Worm (Caenorhabditis elegans) whole organism, L4 larva: ENCODE data around the gene col-146.

Experiments used
- F26F4.8 ChIP-seq: fragments of 200-800 bp; sonication (Bioruptor generic); conservative IDR thresholded peaks from 2 replicates; pipeline ENCODE4 v1.3.6; 2022; ENCODE audit warnings: missing genetic modification characterization, missing compliant biosample characterization
- T20F7.1 ChIP-seq: fragments of 200-800 bp; sonication (Bioruptor generic); optimal IDR thresholded peaks from 2 replicates; lab custom pipeline; 2018; ENCODE audit warnings: mild to moderate bottlenecking, missing genetic modification characterization, missing compliant biosample characterization
- T26A8.4 ChIP-seq: fragments of 200-800 bp; sonication (Bioruptor generic); IDR thresholded peaks from 2 replicates; pipeline ENCODE4 v1.3.6; 2022; ENCODE audit warnings: missing genetic modification characterization, missing compliant biosample characterization
- Y105C5A.15 ChIP-seq: fragments of 200-800 bp; sonication (Bioruptor generic); IDR thresholded peaks from 2 replicates; pipeline ENCODE4 v1.3.6; 2022; ENCODE audit warnings: missing genetic modification characterization, missing compliant biosample characterization
- ZK337.2 ChIP-seq: fragments of 200-800 bp; sonication (Bioruptor generic); IDR thresholded peaks from 2 replicates; pipeline ENCODE4 v1.3.6; 2022; ENCODE audit warnings: missing genetic modification reagents, missing genetic modification characterization, missing compliant biosample characterization
- ZK546.5 ChIP-seq, 2 experiments: sonication (generic microtip); optimal IDR thresholded peaks; 2 replicates each; lab custom pipeline; 2017; ENCODE audit warnings: missing biosample characterization in 2 of 2, missing genetic modification characterization in 2 of 2
- aly-2 ChIP-seq: sonication (generic microtip); optimal IDR thresholded peaks from 2 replicates; lab custom pipeline; 2018; ENCODE audit warnings: missing biosample characterization, missing genetic modification characterization
- ceh-28 ChIP-seq: fragments of 150-350 bp; optimal IDR thresholded peaks from 2 replicates; lab custom pipeline; 2014; ENCODE audit warnings: missing biosample characterization, missing genetic modification reagents, missing genetic modification characterization
- ceh-44 ChIP-seq: fragments of 200-800 bp; sonication (Bioruptor generic); IDR thresholded peaks from 2 replicates; pipeline ENCODE4 v1.3.6; 2022; ENCODE audit warnings: missing genetic modification reagents, missing genetic modification characterization, missing compliant biosample characterization
- ces-1 ChIP-seq: fragments of 150-350 bp; sonication (generic microtip); optimal IDR thresholded peaks from 4 replicates; lab custom pipeline; 2014; ENCODE audit warnings: missing biosample characterization, missing genetic modification reagents, missing genetic modification characterization
- dmd-6 ChIP-seq: fragments of 200-800 bp; sonication (Bioruptor generic); IDR thresholded peaks from 2 replicates; pipeline ENCODE4 v1.3.6; 2022; ENCODE audit warnings: missing genetic modification reagents, missing genetic modification characterization, missing compliant biosample characterization
- dmd-8 ChIP-seq: fragments of 200-800 bp; sonication (Bioruptor generic); IDR thresholded peaks from 2 replicates; pipeline ENCODE4 v1.3.6; 2022; ENCODE audit warnings: missing genetic modification characterization, missing compliant biosample characterization
- dve-1 ChIP-seq: sonication (generic microtip); optimal IDR thresholded peaks from 2 replicates; lab custom pipeline; 2017; ENCODE audit warnings: antibody characterized with exemption, mild to moderate bottlenecking, missing genetic modification characterization, missing compliant biosample characterization; ENCODE audit not compliant: insufficient read depth
- egl-43 ChIP-seq: fragments of 200-800 bp; sonication (Bioruptor generic); IDR thresholded peaks from 2 replicates; pipeline ENCODE4 v1.3.6; 2022; ENCODE audit warnings: missing genetic modification reagents, missing genetic modification characterization, missing compliant biosample characterization
- hif-1 ChIP-seq, 2 experiments: sonication (generic microtip); optimal IDR thresholded peaks; 2 replicates each; lab custom pipeline; 2016 to 2017; ENCODE audit warnings: missing compliant biosample characterization in 2 of 2, missing genetic modification characterization in 2 of 2, missing genetic modification reagents in 2 of 2, missing genotype in 2 of 2, mild to moderate bottlenecking in 1 of 2
- jun-1 ChIP-seq: fragments of 150-350 bp; optimal IDR thresholded peaks from 2 replicates; lab custom pipeline; 2014; ENCODE audit warnings: missing biosample characterization, missing genetic modification reagents, missing genetic modification characterization
- lin-1 ChIP-seq: fragments of 200-800 bp; sonication (Bioruptor generic); IDR thresholded peaks from 2 replicates; pipeline ENCODE4 v1.3.6; 2022; ENCODE audit warnings: missing genetic modification reagents, missing genetic modification characterization, missing compliant biosample characterization
- lin-13 ChIP-seq: fragments of 150-350 bp; optimal IDR thresholded peaks from 2 replicates; lab custom pipeline; 2014; ENCODE audit warnings: missing biosample characterization, missing genetic modification reagents, missing genetic modification characterization
- lin-39 ChIP-seq: fragments of 150-350 bp; optimal IDR thresholded peaks from 2 replicates; lab custom pipeline; 2014; ENCODE audit warnings: missing biosample characterization, missing genetic modification reagents, missing genetic modification characterization
- mdl-1 ChIP-seq, 2 experiments: fragments of 150-350 bp in 1 of 2; sonication (generic microtip) in 1 of 2; optimal IDR thresholded peaks; 2 replicates each; lab custom pipeline; 2014 to 2017; ENCODE audit warnings: missing biosample characterization in 2 of 2, missing genetic modification characterization in 2 of 2
- mdt-29 ChIP-seq: fragments of 200-800 bp; sonication (Bioruptor generic); IDR thresholded peaks from 2 replicates; pipeline ENCODE4 v1.3.6; 2022; ENCODE audit warnings: missing genetic modification reagents, missing genetic modification characterization, missing compliant biosample characterization
- mep-1 ChIP-seq: fragments of 150-350 bp; sonication (generic microtip); optimal IDR thresholded peaks from 3 replicates; lab custom pipeline; 2014; ENCODE audit warnings: missing biosample characterization, missing genetic modification characterization
- mes-2 ChIP-seq: sonication (generic microtip); optimal IDR thresholded peaks from 2 replicates; lab custom pipeline; 2016; ENCODE audit warnings: missing genotype, mild to moderate bottlenecking, missing genetic modification characterization, missing compliant biosample characterization; ENCODE audit not compliant: poor library complexity, severe bottlenecking
- mxl-2 ChIP-seq: fragments of 200-800 bp; sonication (Bioruptor generic); conservative IDR thresholded peaks from 2 replicates; pipeline ENCODE4 v1.3.6; 2022; ENCODE audit warnings: missing genetic modification reagents, missing genetic modification characterization, missing compliant biosample characterization
- nhr-111 ChIP-seq: fragments of 200-800 bp; sonication (Bioruptor generic); optimal IDR thresholded peaks from 2 replicates; lab custom pipeline; 2018; ENCODE audit warnings: mild to moderate bottlenecking, missing genetic modification characterization, missing compliant biosample characterization
- nhr-41 ChIP-seq: fragments of 200-800 bp; sonication (Bioruptor generic); IDR thresholded peaks from 2 replicates; pipeline ENCODE4 v1.3.6; 2022; ENCODE audit warnings: missing genetic modification reagents, missing genetic modification characterization, missing compliant biosample characterization
- nhr-42 ChIP-seq: fragments of 200-800 bp; sonication (Bioruptor generic); IDR thresholded peaks from 2 replicates; pipeline ENCODE4 v1.3.6; 2022; ENCODE audit warnings: missing genetic modification characterization, missing compliant biosample characterization
- nhr-48 ChIP-seq: sonication (generic microtip); optimal IDR thresholded peaks from 2 replicates; lab custom pipeline; 2016; ENCODE audit warnings: mild to moderate bottlenecking, missing genetic modification characterization, missing compliant biosample characterization
- pqm-1 ChIP-seq: sonication (generic microtip); optimal IDR thresholded peaks from 2 replicates; lab custom pipeline; 2017; ENCODE audit warnings: missing biosample characterization, missing genetic modification characterization
- rbr-2 ChIP-seq: sonication (generic microtip); optimal IDR thresholded peaks from 2 replicates; lab custom pipeline; 2016; ENCODE audit warnings: missing genotype, missing genetic modification characterization, missing compliant biosample characterization
- sdz-12 ChIP-seq: fragments of 200-800 bp; sonication (Bioruptor generic); optimal IDR thresholded peaks from 2 replicates; lab custom pipeline; 2018; ENCODE audit warnings: mild to moderate bottlenecking, missing genetic modification characterization, missing compliant biosample characterization
- set-16 ChIP-seq: fragments of 200-800 bp; sonication (Bioruptor generic); IDR thresholded peaks from 2 replicates; pipeline ENCODE4 v1.3.6; 2022; ENCODE audit warnings: missing genetic modification reagents, missing genetic modification characterization, missing compliant biosample characterization
- skn-1 ChIP-seq: fragments of 150-350 bp; optimal IDR thresholded peaks from 2 replicates; lab custom pipeline; 2014; ENCODE audit warnings: missing biosample characterization, missing genetic modification characterization
- snpc-4 ChIP-seq: fragments of 150-350 bp; optimal IDR thresholded peaks from 2 replicates; lab custom pipeline; 2014; ENCODE audit warnings: missing biosample characterization, missing genetic modification characterization
- spr-1 ChIP-seq: sonication (generic microtip); optimal IDR thresholded peaks from 2 replicates; lab custom pipeline; 2016; ENCODE audit warnings: mild to moderate bottlenecking, missing genetic modification characterization, missing compliant biosample characterization
- spr-3 ChIP-seq: fragments of 200-800 bp; sonication (Bioruptor generic); optimal IDR thresholded peaks from 2 replicates; lab custom pipeline; 2018; ENCODE audit warnings: mild to moderate bottlenecking, missing genetic modification characterization, missing compliant biosample characterization
- tag-97 ChIP-seq: fragments of 200-800 bp; sonication (Bioruptor generic); IDR thresholded peaks from 2 replicates; pipeline ENCODE4 v1.3.6; 2022; ENCODE audit warnings: missing genetic modification characterization, missing compliant biosample characterization
- unc-130 ChIP-seq: sonication (generic microtip); optimal IDR thresholded peaks from 2 replicates; lab custom pipeline; 2016; ENCODE audit warnings: missing genetic modification reagents, missing genetic modification characterization, missing compliant biosample characterization
- unc-62 ChIP-seq, 3 experiments: fragments of 150-350 bp in 1 of 3; sonication (generic microtip); optimal IDR thresholded peaks in 2 of 3; peaks in 1 of 3; 1 replicate in 1 of 3; 2 replicates in 2 of 3; lab custom pipeline; 2014 to 2017; ENCODE audit warnings: missing biosample characterization in 3 of 3, missing genetic modification characterization in 3 of 3, missing genetic modification reagents in 3 of 3, missing genotype in 1 of 3
- vab-7 ChIP-seq: fragments of 200-800 bp; sonication (Bioruptor generic); IDR thresholded peaks from 2 replicates; pipeline ENCODE4 v1.3.6; 2022; ENCODE audit warnings: missing genetic modification reagents, missing genetic modification characterization, missing compliant biosample characterization
- zip-2 ChIP-seq: fragments of 150-350 bp; optimal IDR thresholded peaks from 2 replicates; lab custom pipeline; 2014; ENCODE audit warnings: missing biosample characterization, missing genetic modification characterization
- ztf-7 ChIP-seq: fragments of 150-350 bp; optimal IDR thresholded peaks from 2 replicates; lab custom pipeline; 2014; ENCODE audit warnings: missing biosample characterization, missing genetic modification characterization

col-146 gene

ce11 chrV:9615725-9616124, 14.0 kb upstream of the col-146 start, which contains the start of gene pqn-63:
Gene pqn-63, plus strand, starts transcription at chrV:9616031.
- peak; percentile 42; the same call in 1 of the 2 replicates for TF ChIP-seq dmd-6
- TF ChIP-seq F26F4.8: no peak
- TF ChIP-seq, all 104 proteins: peak for 1

ce11 chrV:9616130-9616529, 13.6 kb upstream of the col-146 start:
- TF ChIP-seq spr-3 (GFP tag; lab: Kevin White, UChicago) (no peak), ztf-7 (tag; lab: Kevin White, UChicago) (no peak), ZK337.2 (GFP tag; lab: Robert Waterston, UW) (no peak), spr-1 (tag; lab: Kevin White, UChicago) (no peak), F26F4.8 (no peak), unc-62 (GFP tag; optimal IDR thresholded peaks at IDR 0.05 in 1 of 2; lab: Kevin White, UChicago) (peak in 1 of 2 experiments; percentile 5), unc-62 (tag; optimal IDR thresholded peaks at IDR 0.05; lab: Kevin White, UChicago) (no peak), nhr-42 (no peak), aly-2 (tag; lab: Kevin White, UChicago) (no peak), mep-1 (tag; lab: Kevin White, UChicago) (no peak), mes-2 (no peak), sdz-12 (GFP tag; lab: Kevin White, UChicago) (no peak), tag-97 (GFP tag; lab: Robert Waterston, UW) (no peak), set-16 (GFP tag; lab: Robert Waterston, UW) (peak; percentile 71)
- TF ChIP-seq, all 104 proteins: peak for 2

ce11 chrV:9616687-9617086, 13.1 kb upstream of the col-146 start:
- TF ChIP-seq zip-2 (tag; lab: Kevin White, UChicago) (no peak), pqm-1 (tag; lab: Kevin White, UChicago) (no peak), lin-1 (GFP tag; lab: Robert Waterston, UW) (no peak), ZK546.5 (tag; optimal IDR thresholded peaks at IDR 0.05; lab: Kevin White, UChicago) (no peak), ces-1 (GFP tag; lab: Kevin White, UChicago) (no peak), ceh-28 (tag; lab: Kevin White, UChicago) (no peak), dmd-8 (GFP tag; lab: Robert Waterston, UW) (no peak), T20F7.1 (GFP tag; lab: Kevin White, UChicago) (no peak), rbr-2 (tag; lab: Kevin White, UChicago) (no peak), jun-1 (tag; lab: Kevin White, UChicago) (no peak), lin-39 (tag; lab: Kevin White, UChicago) (no peak)
- TF ChIP-seq, all 104 proteins: peak for 0

- TF ChIP-seq spr-1 (tag; lab: Kevin White, UChicago): no peak
- 0 out of 2 replicates have a peak, but pooled peaks have one; percentile 17 for TF ChIP-seq vab-7 (GFP tag; lab: Robert Waterston, UW)
- no peak for TF ChIP-seq snpc-4
- TF ChIP-seq ceh-44 (GFP tag; lab: Robert Waterston, UW): no peak
- no peak for TF ChIP-seq skn-1
- TF ChIP-seq set-16 (GFP tag; lab: Robert Waterston, UW): peak; percentile 96
- peak; percentile 74 for TF ChIP-seq egl-43 (GFP tag; lab: Robert Waterston, UW)
- no peak for TF ChIP-seq mxl-2 (GFP tag; lab: Robert Waterston, UW)
Measured at ce11 chrV:9618420-9618819, 11.3 kb upstream of the col-146 start.

ce11 chrV:9618919-9619318, 10.8 kb upstream of the col-146 start, which contains the start of gene idpc-7:
Gene idpc-7, minus strand, starts transcription at chrV:9619019.
- TF ChIP-seq unc-130: no peak
- no peak for TF ChIP-seq T26A8.4 (GFP tag; lab: Robert Waterston, UW)
- no peak for TF ChIP-seq sdz-12 (GFP tag; lab: Kevin White, UChicago)
- TF ChIP-seq nhr-48: no peak
- TF ChIP-seq Y105C5A.15: no peak
- no peak for TF ChIP-seq dve-1 (tag; lab: Kevin White, UChicago)
- TF ChIP-seq hif-1 (tag; optimal IDR thresholded peaks at IDR 0.05; lab: Kevin White, UChicago): no peak
- TF ChIP-seq lin-13: no peak
- TF ChIP-seq mdl-1 (tag; optimal IDR thresholded peaks at IDR 0.05; lab: Kevin White, UChicago): no peak
- TF ChIP-seq mdt-29 (GFP tag; lab: Robert Waterston, UW): no peak
- no peak for TF ChIP-seq ceh-44 (GFP tag; lab: Robert Waterston, UW)
- TF ChIP-seq nhr-111 (GFP tag; lab: Kevin White, UChicago): no peak
- no peak for TF ChIP-seq skn-1
- TF ChIP-seq nhr-41 (GFP tag; lab: Robert Waterston, UW): no peak
- TF ChIP-seq, all 104 proteins: peak for 0
